Worm (Caenorhabditis elegans) whole organism, early embryonic: ENCODE results near the gene idpa-3.

ENCODE experiments used
- B0310.2 ChIP-seq: sonication (generic microtip); optimal IDR thresholded peaks from 2 replicates; lab custom pipeline; 2016; ENCODE audit warnings: mild to moderate bottlenecking, missing genetic modification characterization, missing compliant biosample characterization
- F13C5.2 ChIP-seq: sonication (generic microtip); optimal IDR thresholded peaks from 2 replicates; lab custom pipeline; 2017; ENCODE audit warnings: mild to moderate bottlenecking, missing genetic modification characterization, inconsistent platforms, missing compliant biosample characterization
- aly-1 ChIP-seq: sonication (generic microtip); optimal IDR thresholded peaks from 2 replicates; lab custom pipeline; 2016; ENCODE audit warnings: missing genetic modification characterization, missing compliant biosample characterization
- ama-1 ChIP-seq: fragments of 150-350 bp; optimal IDR thresholded peaks from 2 replicates; lab custom pipeline; 2014
- ceh-13 ChIP-seq: fragments of 200-800 bp; sonication (Bioruptor generic); optimal IDR thresholded peaks from 2 replicates; lab custom pipeline; 2018; ENCODE audit warnings: mild to moderate bottlenecking, missing genetic modification characterization, missing compliant biosample characterization
- ceh-36 ChIP-seq: sonication (generic microtip); optimal IDR thresholded peaks from 2 replicates; lab custom pipeline; 2016; ENCODE audit warnings: missing genetic modification characterization, inconsistent platforms, missing compliant biosample characterization
- ets-7 ChIP-seq: sonication (generic microtip); optimal IDR thresholded peaks from 2 replicates; lab custom pipeline; 2016; ENCODE audit warnings: missing genotype, missing genetic modification characterization, missing compliant biosample characterization
- flt-1 ChIP-seq: fragments of 200-800 bp; sonication (Bioruptor generic); IDR thresholded peaks from 2 replicates; pipeline ENCODE4 v1.3.6; 2022; ENCODE audit warnings: missing genetic modification characterization, missing compliant biosample characterization
- hmbx-1 ChIP-seq: sonication (generic microtip); optimal IDR thresholded peaks from 2 replicates; lab custom pipeline; 2016; ENCODE audit warnings: mild to moderate bottlenecking, missing genetic modification characterization, missing compliant biosample characterization
- hmg-4 ChIP-seq: fragments of 200-800 bp; sonication (Bioruptor generic); optimal IDR thresholded peaks from 2 replicates; lab custom pipeline; 2018; ENCODE audit warnings: mild to moderate bottlenecking, missing genetic modification characterization, missing compliant biosample characterization
- hnd-1 ChIP-seq: sonication (generic microtip); optimal IDR thresholded peaks from 2 replicates; lab custom pipeline; 2016; ENCODE audit warnings: missing genetic modification characterization, missing compliant biosample characterization
- pes-1 ChIP-seq: fragments of 200-800 bp; sonication (Bioruptor generic); IDR thresholded peaks from 2 replicates; pipeline ENCODE4 v1.3.6; 2022; ENCODE audit warnings: missing genetic modification reagents, missing genetic modification characterization, missing compliant biosample characterization
- scrt-1 ChIP-seq: fragments of 200-800 bp; sonication (Bioruptor generic); IDR thresholded peaks from 2 replicates; pipeline ENCODE4 v1.3.6; 2022; ENCODE audit warnings: missing genetic modification characterization, missing compliant biosample characterization
- sea-1 ChIP-seq: fragments of 200-800 bp; sonication (Bioruptor generic); conservative IDR thresholded peaks from 2 replicates; pipeline ENCODE4 v1.3.6; 2022; ENCODE audit warnings: missing genetic modification characterization, missing compliant biosample characterization
- tbx-11 ChIP-seq: fragments of 200-800 bp; sonication (Bioruptor generic); IDR thresholded peaks from 2 replicates; pipeline ENCODE4 v1.3.6; 2022; ENCODE audit warnings: missing genetic modification characterization, missing compliant biosample characterization
- tbx-37 ChIP-seq: fragments of 200-800 bp; sonication (Bioruptor generic); conservative IDR thresholded peaks from 2 replicates; pipeline ENCODE4 v1.3.6; 2022; ENCODE audit warnings: missing genetic modification reagents, missing genetic modification characterization, missing compliant biosample characterization
- tra-4 ChIP-seq: sonication (generic microtip); optimal IDR thresholded peaks from 2 replicates; lab custom pipeline; 2017; ENCODE audit warnings: missing genetic modification characterization, missing compliant biosample characterization

Gene idpa-3

DNA sequence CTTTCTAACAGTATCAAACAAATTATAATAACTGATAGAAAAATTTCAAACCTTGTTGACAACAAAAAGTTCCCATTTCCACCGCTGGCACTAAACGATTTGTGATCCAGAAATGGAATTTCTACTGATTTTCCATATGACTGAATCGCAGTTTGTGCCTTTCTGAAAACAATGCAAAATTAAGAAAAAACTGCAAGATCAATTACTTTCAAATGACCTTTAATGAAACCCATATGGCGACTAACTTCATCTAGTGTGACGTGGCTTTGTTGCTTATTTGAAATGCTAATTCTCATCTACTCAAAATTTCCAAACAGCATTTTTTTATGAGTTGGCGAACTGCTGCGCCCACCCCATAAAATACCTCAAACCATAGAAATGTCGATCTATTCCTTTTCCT, 28.7 kb upstream of the idpa-3 start, which contains the start of gene F41E7.7:
TSS of gene F41E7.7 (plus strand) at position 301 of the 400 bp plus-strand sequence.
- TF ChIP-seq F13C5.2 (tag; lab: Kevin White, UChicago) (no peak), B0310.2 (no peak), hmg-4 (GFP tag; lab: Kevin White, UChicago) (no peak), tbx-11 (GFP tag; lab: Robert Waterston, UW) (no peak), scrt-1 (no peak), flt-1 (GFP tag; lab: Robert Waterston, UW) (no peak), sea-1 (no peak), ama-1 (lab: Kevin White, UChicago) (no peak), ets-7 (no peak), hnd-1 (tag; lab: Kevin White, UChicago) (no peak), ceh-13 (GFP tag; lab: Kevin White, UChicago) (no peak), tra-4 (tag; lab: Kevin White, UChicago) (no peak), tbx-37 (GFP tag; lab: Robert Waterston, UW) (no peak), hmbx-1 (tag; lab: Kevin White, UChicago) (no peak), aly-1 (tag; lab: Kevin White, UChicago) (no peak)

DNA sequence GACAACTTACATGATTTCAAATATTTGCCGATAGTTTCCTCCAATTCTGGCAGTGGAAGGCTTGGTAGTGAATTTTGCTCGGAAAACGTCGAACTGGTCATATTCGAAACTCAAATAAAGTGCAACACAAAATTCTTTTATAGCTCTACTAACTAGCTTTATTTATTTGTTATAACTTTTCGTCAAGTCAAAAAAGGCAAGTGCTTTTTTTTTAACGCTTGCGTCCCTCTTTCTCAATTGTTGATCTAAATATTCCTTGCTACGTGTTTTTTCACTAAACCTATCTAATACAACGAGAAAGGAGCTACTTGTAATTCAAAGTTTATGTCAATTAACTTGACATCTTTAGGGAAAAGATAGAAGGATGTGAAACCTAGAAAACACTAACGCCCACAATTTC, 25.9 kb upstream of the idpa-3 start, which contains the start of gene F41E7.6:
TSS of gene F41E7.6 (minus strand) at position 101 of the 400 bp plus-strand sequence.
- TF ChIP-seq aly-1 (tag; lab: Kevin White, UChicago) (no peak), tra-4 (tag; lab: Kevin White, UChicago) (no peak), hmbx-1 (tag; lab: Kevin White, UChicago) (no peak), flt-1 (GFP tag; lab: Robert Waterston, UW) (no peak), ceh-36 (tag; lab: Kevin White, UChicago) (no peak), sea-1 (no peak), tbx-11 (GFP tag; lab: Robert Waterston, UW) (no peak)

DNA sequence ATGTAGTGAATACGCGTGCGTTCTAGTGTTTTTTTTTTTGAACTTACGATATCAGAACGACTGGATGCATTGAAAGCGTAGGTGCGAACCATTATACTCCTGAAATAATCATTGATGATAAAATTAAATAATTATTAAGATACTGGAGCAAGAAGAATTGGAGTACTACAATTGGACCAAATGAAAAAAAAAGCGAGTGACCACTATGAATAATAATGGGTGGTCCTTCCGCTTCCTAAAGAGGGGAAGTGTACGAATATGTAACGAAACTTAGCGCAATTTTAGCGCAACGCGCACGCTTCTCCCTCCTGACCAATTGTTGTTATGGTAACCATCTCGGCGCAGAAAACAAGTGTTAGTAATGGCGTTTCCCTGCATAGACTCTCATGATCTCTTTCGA, 20.3 kb upstream of the idpa-3 start, which contains the start of gene F41E7.9:
TSS of gene F41E7.9 (minus strand) at position 101 of the 400 bp plus-strand sequence.
- no peak for TF ChIP-seq tra-4 (tag; lab: Kevin White, UChicago)
- no peak for TF ChIP-seq flt-1 (GFP tag; lab: Robert Waterston, UW)
- no peak for TF ChIP-seq hnd-1 (tag; lab: Kevin White, UChicago)

DNA sequence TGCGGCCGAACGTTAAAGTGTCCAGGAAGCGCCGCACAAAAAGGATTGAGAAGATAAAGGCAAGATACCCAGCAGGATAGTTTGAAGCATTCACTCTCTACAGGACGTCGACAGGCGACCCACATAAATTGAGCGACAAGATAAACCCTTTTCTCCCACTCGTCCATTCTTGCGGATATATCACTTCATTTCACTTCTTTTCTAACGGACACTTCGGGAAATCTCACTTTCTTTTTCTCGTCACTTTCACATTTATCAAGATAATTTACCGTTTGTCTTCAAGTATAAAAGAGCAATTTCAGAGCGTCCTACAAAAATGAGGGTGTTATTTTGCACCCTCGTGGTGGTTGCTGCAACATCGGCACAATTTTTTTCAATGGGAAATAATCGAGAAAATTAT, 18.7 kb upstream of the idpa-3 start, which contains the start of gene R07E3.6:
TSS of gene R07E3.6 (plus strand) at position 158 of the 400 bp plus-strand sequence.
- TF ChIP-seq F13C5.2 (tag; lab: Kevin White, UChicago) (no peak), aly-1 (tag; lab: Kevin White, UChicago) (no peak), hnd-1 (tag; lab: Kevin White, UChicago) (no peak), tra-4 (tag; lab: Kevin White, UChicago) (no peak), ceh-13 (GFP tag; lab: Kevin White, UChicago) (no peak), scrt-1 (no peak), ama-1 (lab: Kevin White, UChicago) (no peak)

DNA sequence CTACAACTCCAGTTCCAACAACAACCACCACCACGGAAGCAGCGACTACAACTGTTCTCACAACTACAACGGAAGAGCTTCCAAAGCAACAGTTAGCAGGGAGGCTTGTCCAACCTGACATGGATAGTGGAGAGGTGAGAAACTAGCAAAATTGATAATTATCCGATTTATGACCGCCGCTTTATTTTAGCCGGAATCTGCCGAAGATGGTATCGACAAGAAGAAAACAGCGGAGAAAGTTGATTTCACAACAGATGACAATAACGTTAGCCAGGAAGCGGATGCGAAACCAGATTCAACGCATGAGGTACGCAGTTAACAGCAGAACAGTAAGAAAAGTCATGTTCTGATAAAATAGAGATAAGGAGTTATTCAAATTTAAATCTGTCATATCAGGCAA, 17.8 kb upstream of the idpa-3 start:
- TF ChIP-seq hmg-4 (GFP tag; lab: Kevin White, UChicago): no peak
- no peak for TF ChIP-seq tra-4 (tag; lab: Kevin White, UChicago)
- TF ChIP-seq tbx-37 (GFP tag; lab: Robert Waterston, UW): no peak
- TF ChIP-seq hmbx-1 (tag; lab: Kevin White, UChicago): no peak
- no peak for TF ChIP-seq scrt-1
- no peak for TF ChIP-seq ets-7
- TF ChIP-seq ceh-36 (tag; lab: Kevin White, UChicago): no peak
- TF ChIP-seq aly-1 (tag; lab: Kevin White, UChicago): no peak
- no peak for TF ChIP-seq pes-1
- no peak for TF ChIP-seq hnd-1 (tag; lab: Kevin White, UChicago)
- TF ChIP-seq flt-1 (GFP tag; lab: Robert Waterston, UW): no peak
- TF ChIP-seq tbx-11 (GFP tag; lab: Robert Waterston, UW): no peak
- no peak for TF ChIP-seq ama-1 (lab: Kevin White, UChicago)
- TF ChIP-seq sea-1: no peak
- no peak for TF ChIP-seq ceh-13 (GFP tag; lab: Kevin White, UChicago)
- no peak for TF ChIP-seq F13C5.2 (tag; lab: Kevin White, UChicago)
- no peak for TF ChIP-seq B0310.2

DNA sequence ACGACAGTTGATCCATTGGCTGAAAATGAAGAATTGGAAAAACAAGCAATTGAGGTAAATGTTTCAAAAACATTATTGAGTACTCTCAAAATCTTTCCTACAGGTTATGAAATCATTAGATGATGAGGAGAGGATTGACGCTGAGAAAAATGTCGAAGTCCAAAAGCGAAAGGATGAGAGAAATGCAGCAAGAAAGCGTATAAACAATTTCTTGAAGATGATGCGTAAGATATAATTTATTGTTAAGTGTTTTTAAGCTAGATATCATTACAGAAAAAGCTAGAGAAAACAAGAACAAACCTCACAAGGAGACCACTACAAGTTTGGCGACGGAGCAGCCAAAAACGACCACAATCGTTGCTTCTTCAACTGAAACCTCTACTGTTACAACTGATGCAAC, 16.6 kb upstream of the idpa-3 start:
- TF ChIP-seq tbx-37 (GFP tag; lab: Robert Waterston, UW): no peak
- no peak for TF ChIP-seq tra-4 (tag; lab: Kevin White, UChicago)
- no peak for TF ChIP-seq ceh-13 (GFP tag; lab: Kevin White, UChicago)
- TF ChIP-seq hmbx-1 (tag; lab: Kevin White, UChicago): no peak
- no peak for TF ChIP-seq flt-1 (GFP tag; lab: Robert Waterston, UW)
- TF ChIP-seq hmg-4 (GFP tag; lab: Kevin White, UChicago): no peak
- TF ChIP-seq B0310.2: no peak
- TF ChIP-seq pes-1: no peak
- TF ChIP-seq aly-1 (tag; lab: Kevin White, UChicago): no peak

DNA sequence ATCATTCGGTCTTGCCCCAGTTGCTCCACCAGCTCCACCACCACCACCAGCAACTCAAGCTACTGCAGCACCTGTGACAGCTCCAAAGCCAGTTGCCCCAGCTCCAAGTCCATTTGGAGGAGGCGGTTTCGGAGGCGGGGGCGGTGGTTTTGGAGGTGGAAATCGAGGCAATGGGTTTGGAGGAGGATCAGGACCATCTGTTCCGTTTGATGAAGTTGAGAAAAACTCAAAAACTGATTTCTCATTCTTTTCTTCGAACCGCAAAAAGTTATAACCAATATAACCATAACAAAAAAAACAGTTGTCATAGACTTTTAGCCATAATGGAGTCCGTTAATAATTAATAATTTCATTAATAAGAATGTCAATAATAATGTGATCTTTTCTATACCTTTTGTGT, 14.8 kb upstream of the idpa-3 start:
- TF ChIP-seq ceh-13 (GFP tag; lab: Kevin White, UChicago): no peak
- TF ChIP-seq hmbx-1 (tag; lab: Kevin White, UChicago): no peak
- no peak for TF ChIP-seq tbx-11 (GFP tag; lab: Robert Waterston, UW)
- no peak for TF ChIP-seq tra-4 (tag; lab: Kevin White, UChicago)

DNA sequence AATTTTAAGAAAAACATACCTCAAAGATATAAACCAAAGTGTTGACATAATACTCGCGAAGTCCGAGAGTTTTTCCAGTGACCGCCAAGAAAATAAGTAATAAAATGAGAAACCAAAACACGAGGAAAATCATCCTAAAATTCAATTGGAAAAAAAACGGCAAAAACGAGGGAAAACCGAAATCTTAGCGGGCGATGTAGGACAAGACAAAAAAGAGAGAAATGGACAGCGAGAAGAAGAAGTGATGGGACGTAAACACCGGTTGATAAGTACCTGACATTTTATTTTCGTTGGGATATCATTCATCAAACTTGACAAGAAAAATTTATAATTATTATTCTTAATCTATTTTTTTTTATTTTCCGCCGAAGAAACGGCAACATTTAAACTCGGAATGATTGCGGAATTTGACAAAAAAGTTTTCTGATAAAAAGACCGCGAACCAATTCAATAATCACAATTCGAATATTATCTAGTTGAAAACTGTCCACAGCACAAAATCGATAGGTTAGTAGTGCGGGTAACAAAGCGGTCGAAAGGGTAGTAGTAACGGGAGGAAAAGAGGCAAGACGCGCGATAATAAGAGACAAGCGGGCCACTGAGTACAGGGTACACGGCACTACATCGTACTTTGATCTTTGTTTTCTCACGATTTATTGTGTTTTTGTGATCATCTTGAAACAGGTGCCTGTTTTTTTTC, 8.8 kb upstream of the idpa-3 start, which contains the start of gene acl-5:
TSS of gene acl-5 (minus strand) at position 134 of the 700 bp plus-strand sequence.
- TF ChIP-seq ceh-13 (GFP tag; lab: Kevin White, UChicago): no peak
- TF ChIP-seq scrt-1: no peak
- no peak for TF ChIP-seq B0310.2
- no peak for TF ChIP-seq hmbx-1 (tag; lab: Kevin White, UChicago)
- TF ChIP-seq hmg-4 (GFP tag; lab: Kevin White, UChicago): no peak
- TF ChIP-seq aly-1 (tag; lab: Kevin White, UChicago): no peak
- TF ChIP-seq hnd-1 (tag; lab: Kevin White, UChicago): no peak
- TF ChIP-seq pes-1: no peak
- TF ChIP-seq ceh-36 (tag; lab: Kevin White, UChicago): no peak
- no peak for TF ChIP-seq tbx-11 (GFP tag; lab: Robert Waterston, UW)
- no peak for TF ChIP-seq F13C5.2 (tag; lab: Kevin White, UChicago)
- TF ChIP-seq ama-1 (lab: Kevin White, UChicago): no peak
- no peak for TF ChIP-seq tbx-37 (GFP tag; lab: Robert Waterston, UW)
